Fruit fly (Drosophila melanogaster) whole organism: ENCODE measurements around the gene CG42749.

Source experiments
- CG8478 ChIP-seq: fragments of >200 bp; optimal IDR thresholded peaks from 2 replicates; lab custom pipeline; 2018; ENCODE audit warnings: inconsistent platforms
- Dll ChIP-seq: fragments of >200 bp; optimal IDR thresholded peaks from 2 replicates; lab custom pipeline; 2017
- EcR ChIP-seq, 2 experiments: fragments of >200 bp; optimal IDR thresholded peaks; 2 replicates each; lab custom pipeline; 2017; ENCODE audit warnings: missing biosample characterization in 2 of 2, missing genetic modification characterization in 2 of 2, missing genetic modification reagents in 2 of 2
- pan ChIP-seq: fragments of >200 bp; optimal IDR thresholded peaks from 2 replicates; lab custom pipeline; 2017
- psq ChIP-seq: fragments of >200 bp; optimal IDR thresholded peaks from 2 replicates; lab custom pipeline; 2017
- usp ChIP-seq: fragments of >200 bp; optimal IDR thresholded peaks from 2 replicates; lab custom pipeline; 2017; ENCODE audit warnings: missing biosample characterization, missing genetic modification characterization, mixed read lengths

CG42749 gene

DNA sequence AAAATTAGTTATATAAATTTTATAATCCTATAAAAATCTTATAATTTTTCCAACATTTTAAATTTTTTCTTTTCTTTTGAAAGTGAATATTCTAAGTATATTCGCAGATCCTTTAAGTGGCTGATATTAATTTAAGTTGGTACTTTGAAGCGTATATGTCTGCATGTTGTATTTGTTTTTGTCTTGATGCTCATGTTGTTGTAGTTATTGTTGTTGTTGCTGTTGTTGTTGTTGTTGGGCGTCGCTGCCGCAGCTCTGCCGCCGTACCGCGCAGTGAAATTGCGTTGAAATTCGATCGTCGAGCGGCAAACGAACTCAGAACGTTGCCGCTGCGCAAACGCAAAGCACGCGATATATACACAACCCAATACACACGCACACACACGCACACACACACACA lies at the start of gene CG42749:
Gene CG42749 (plus strand): TSS at position 301 of the 400 bp plus-strand sequence.
- TF ChIP-seq pan (no peak), CG8478 (no peak), Dll (lab: Kevin White, UChicago) (no peak), usp (GFP tag; lab: Kevin White, UChicago) (no peak), psq (lab: Kevin White, UChicago) (no peak), EcR (GFP tag; optimal IDR thresholded peaks at IDR 0.05; lab: Kevin White, UChicago) (no peak)

DNA sequence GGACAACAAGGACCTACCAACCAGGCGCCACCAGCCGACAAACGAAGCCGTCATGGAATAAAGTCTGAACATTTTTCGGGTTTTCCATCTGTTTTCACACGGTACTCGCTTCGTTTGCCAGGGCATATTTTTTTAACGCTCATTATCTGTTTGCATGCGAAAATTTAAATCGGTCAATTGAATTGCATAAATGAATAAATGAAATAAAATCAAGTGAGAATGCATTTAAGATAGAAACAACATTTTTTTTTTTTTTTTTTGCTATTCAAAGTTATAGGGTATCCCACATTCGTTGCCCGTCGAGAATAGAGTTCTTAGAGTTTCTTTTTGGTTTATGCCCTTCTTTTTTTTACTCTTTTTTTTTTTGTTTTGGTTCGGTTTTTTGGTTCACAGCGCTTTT lies 10.0 kb upstream of the CG42749 start:
- TF ChIP-seq usp (GFP tag; lab: Kevin White, UChicago), result no peak
- no peak for TF ChIP-seq CG8478
- TF ChIP-seq Dll (lab: Kevin White, UChicago), result no peak
- TF ChIP-seq psq (lab: Kevin White, UChicago), result no peak
- TF ChIP-seq EcR (GFP tag; optimal IDR thresholded peaks at IDR 0.05; lab: Kevin White, UChicago), result no peak
- TF ChIP-seq pan, result no peak

DNA sequence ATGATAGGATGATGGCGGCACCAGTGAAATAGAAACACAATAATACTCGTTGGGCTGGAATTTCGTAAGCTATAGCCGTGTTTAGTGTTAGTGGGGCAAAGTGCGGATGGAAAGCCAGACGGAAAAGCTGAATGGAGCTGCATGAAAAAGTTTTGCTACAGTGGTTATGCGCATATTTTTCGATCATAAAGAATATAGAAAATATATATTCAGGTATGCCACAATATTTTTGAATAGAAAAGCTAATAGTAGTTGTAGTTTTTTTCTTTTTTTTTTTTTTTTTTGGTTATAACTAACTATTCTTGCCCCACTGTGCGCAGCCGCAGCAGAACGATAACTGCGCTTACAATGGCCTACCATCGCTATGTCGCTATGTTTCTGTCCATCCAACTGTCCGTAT lies 9.4 kb upstream of the CG42749 start:
- TF ChIP-seq EcR (GFP tag; optimal IDR thresholded peaks at IDR 0.05; lab: Kevin White, UChicago) (no peak), CG8478 (no peak), psq (lab: Kevin White, UChicago) (no peak), Dll (lab: Kevin White, UChicago) (no peak), usp (GFP tag; lab: Kevin White, UChicago) (no peak), pan (no peak)

DNA sequence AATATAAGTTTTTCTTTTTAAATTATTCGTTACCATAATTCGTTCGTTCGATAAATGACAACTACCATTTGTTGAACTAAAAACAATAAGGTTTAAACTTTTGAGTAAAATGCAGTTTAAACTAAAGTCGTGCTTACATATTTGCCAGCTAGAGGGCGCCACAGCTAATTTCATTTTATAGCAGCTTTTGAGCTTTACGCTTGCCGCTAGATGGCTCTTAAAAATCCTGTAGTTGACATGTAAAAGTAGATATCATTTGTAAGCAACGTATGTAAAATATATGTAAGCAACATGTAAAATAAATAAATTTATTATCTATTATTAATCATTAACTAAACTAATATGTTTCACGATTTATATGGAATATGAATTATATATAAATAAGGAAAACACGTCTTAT lies 6.2 kb upstream of the CG42749 start:
- no peak for TF ChIP-seq pan
- TF ChIP-seq psq (lab: Kevin White, UChicago), result no peak
- TF ChIP-seq CG8478, result no peak
- no peak for TF ChIP-seq usp (GFP tag; lab: Kevin White, UChicago)
- no peak for TF ChIP-seq EcR (GFP tag; optimal IDR thresholded peaks at IDR 0.05; lab: Kevin White, UChicago)

DNA sequence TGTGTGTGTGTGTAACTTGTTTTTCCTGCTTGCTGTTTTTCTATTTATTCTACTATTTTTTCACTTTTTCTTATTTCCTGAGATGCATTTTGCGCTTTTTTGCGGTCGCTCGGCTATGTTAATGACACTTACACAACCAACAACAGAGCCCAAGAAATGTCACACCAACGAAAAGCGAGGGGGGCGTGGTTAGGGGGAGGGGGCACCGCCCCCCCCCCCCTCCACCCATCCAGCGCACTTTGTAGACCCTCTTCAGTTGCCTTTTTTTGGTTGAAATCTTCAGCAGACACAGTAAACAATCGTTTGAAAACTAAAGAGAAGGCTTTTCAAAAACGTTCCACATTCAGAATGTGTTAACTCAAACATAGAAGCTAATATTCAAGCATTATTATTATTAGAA lies 2.7 kb upstream of the CG42749 start:
- no peak for TF ChIP-seq pan
- no peak for TF ChIP-seq psq (lab: Kevin White, UChicago)
- no peak for TF ChIP-seq EcR (GFP tag; optimal IDR thresholded peaks at IDR 0.05; lab: Kevin White, UChicago)
- TF ChIP-seq CG8478, result no peak
- TF ChIP-seq Dll (lab: Kevin White, UChicago), result no peak
- no peak for TF ChIP-seq usp (GFP tag; lab: Kevin White, UChicago)

DNA sequence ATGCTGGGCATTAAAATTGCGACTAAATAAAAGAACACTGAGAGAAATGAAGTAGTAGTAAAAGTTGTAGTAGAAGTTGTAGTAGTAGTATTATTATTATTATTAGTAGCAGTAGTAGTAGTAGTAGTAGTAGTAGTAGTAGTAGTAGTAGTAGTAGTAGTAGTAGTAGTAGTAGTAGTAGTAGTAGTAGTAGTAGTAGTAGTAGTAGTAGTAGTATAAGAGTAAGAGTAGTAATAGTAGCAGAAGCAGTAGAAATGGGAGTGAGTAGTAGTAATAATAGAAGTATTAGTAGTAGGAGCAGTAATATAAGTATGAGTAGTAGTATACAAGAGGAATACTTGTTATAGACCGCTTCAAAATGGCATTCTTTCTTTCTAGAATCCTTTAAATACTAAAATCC lies 4.1 kb downstream of the CG42749 start:
- no peak for TF ChIP-seq pan
- TF ChIP-seq Dll (lab: Kevin White, UChicago), result no peak
- TF ChIP-seq psq (lab: Kevin White, UChicago), result no peak
- TF ChIP-seq usp (GFP tag; lab: Kevin White, UChicago), result no peak
- TF ChIP-seq EcR (GFP tag; optimal IDR thresholded peaks at IDR 0.05; lab: Kevin White, UChicago), result no peak
- no peak for TF ChIP-seq CG8478

DNA sequence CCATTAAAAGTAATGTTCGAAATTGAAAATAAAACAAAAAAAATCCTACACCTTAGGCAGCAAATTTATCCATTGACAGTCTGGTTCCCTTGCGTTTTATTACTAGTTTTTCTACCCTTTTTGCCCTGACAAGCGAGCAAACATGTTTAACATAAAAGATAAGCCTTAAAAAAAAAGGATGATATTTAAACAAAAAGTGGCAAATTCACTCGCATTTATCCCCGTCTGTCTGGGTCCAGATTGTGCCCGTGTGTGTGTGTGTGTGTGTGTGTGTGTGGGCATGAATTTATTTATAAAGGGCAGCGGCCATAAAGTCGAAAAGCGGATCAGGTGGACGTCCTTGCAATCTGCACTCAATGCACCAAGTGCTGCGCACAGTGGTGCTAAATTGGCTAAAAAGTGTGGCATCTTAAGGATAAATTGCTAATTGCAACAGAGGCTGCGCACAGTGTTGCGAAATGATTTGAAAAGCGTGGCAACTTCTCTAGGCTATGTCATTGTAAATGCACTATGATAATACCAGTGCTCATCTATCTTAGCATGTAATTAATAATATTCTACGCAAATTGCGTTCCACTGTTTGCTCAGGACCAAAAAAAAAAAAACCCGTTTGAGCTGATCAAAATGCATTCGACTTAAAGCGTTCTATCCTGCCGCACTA lies 4.9 kb downstream of the CG42749 start:
- TF ChIP-seq usp (GFP tag; lab: Kevin White, UChicago) (no peak), pan (no peak), Dll (lab: Kevin White, UChicago) (no peak)

DNA sequence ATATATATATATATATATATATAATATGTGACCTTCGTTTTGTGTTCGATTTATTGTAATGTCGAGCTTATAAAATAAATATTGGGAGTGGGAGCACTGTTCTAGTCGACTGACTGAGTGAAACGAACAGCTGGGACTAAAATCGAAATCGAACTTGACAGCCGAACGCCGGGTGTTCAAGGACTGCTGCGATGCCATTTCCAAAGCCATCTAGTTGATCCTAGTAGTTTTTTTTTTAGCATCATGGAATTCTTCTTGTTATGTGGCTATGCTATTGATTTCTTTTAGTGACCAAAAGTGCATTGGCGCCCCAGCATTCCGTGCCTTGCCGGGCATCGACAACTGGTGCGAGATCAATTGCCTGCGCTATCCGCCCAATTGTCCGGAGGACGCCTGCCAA lies 9.7 kb downstream of the CG42749 start, which contains the start of gene CG3323:
Gene CG3323 (minus strand): TSS at position 101 of the 400 bp plus-strand sequence.
- TF ChIP-seq Dll (lab: Kevin White, UChicago) (no peak), CG8478 (no peak), pan (no peak), usp (GFP tag; lab: Kevin White, UChicago) (no peak), psq (lab: Kevin White, UChicago) (no peak), EcR (GFP tag; optimal IDR thresholded peaks at IDR 0.05; lab: Kevin White, UChicago) (no peak)

DNA sequence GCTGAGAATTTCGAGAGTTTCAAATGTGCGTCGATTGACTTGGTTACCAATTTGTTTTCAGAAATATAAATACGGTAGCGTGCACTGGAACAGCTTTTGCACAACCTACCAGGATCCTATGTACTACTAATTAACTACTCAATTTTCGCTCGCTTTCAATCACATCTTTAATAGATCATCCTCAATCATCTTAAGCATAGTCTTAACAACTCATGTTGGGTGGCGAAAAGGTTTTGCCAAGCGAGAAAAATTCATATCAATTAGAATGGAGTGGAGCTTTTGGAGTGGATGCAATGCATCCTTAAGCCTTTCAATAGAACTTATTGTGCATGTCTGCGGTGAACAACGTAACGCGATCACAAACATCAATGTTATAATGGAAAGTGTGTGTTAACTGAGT lies 11.5 kb downstream of the CG42749 start, which contains the start of gene CG17764:
Gene CG17764 (minus strand): TSS at position 101 of the 400 bp plus-strand sequence.
- TF ChIP-seq pan, result no peak
- TF ChIP-seq usp (GFP tag; lab: Kevin White, UChicago), result no peak

DNA sequence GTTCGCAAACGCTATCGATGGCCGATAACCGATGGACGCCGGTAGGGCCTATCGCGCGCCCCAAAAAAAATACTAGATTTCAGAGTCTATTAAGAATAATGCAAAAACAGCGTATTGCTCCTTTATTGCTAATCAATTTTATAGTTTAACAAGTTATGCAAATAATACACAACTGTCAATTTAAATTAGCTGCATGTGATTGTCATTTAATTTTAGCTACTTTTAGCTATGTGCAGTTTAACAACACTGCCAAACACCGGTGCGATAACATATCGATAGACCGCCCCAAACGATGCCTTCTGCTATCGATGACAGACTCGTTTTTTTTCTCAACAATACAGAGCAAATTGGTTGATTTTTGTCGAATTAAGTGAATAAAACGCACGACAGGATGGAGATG lies 13.1 kb downstream of the CG42749 start, which contains the start of the genes Cdk7 and snf:
Gene Cdk7 (minus strand): TSS at position 21 of the 400 bp plus-strand sequence.
Gene snf (plus strand): TSS at position 280 of the 400 bp plus-strand sequence.
- no peak for TF ChIP-seq CG8478
- no peak for TF ChIP-seq Dll (lab: Kevin White, UChicago)

DNA sequence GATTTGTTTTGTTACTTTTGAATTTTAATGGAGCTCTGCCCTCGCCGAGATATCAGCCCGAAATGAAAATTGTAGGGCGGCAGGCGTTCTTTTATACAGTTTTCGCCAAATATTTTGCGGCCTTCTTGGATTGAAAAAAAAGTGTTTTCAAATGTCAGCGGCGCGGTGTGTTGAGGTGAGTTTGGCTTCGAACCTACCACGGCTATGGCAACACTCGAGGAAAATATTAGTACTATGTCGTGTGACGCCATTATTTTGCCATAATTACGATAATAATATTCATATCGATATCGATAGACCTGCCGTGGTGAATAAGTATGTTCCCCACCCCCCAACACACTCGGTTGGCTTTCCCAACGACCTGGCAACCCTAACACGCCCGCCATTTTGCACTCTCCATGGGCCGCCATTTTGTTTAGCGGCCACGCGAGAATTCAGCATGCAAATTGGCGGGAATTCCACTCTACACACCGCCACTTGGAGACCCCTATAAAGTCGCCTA lies 16.0 kb downstream of the CG42749 start, which contains the start of the genes TrxT and dhd:
Gene TrxT (minus strand): TSS at position 51 of the 502 bp plus-strand sequence.
Gene dhd (plus strand): TSS at position 334 of the 502 bp plus-strand sequence.
- no peak for TF ChIP-seq CG8478
- TF ChIP-seq psq (lab: Kevin White, UChicago), result no peak
- no peak for TF ChIP-seq EcR (GFP tag; optimal IDR thresholded peaks at IDR 0.05; lab: Kevin White, UChicago)
- no peak for TF ChIP-seq usp (GFP tag; lab: Kevin White, UChicago)
- no peak for TF ChIP-seq Dll (lab: Kevin White, UChicago)
- TF ChIP-seq pan, result no peak

DNA sequence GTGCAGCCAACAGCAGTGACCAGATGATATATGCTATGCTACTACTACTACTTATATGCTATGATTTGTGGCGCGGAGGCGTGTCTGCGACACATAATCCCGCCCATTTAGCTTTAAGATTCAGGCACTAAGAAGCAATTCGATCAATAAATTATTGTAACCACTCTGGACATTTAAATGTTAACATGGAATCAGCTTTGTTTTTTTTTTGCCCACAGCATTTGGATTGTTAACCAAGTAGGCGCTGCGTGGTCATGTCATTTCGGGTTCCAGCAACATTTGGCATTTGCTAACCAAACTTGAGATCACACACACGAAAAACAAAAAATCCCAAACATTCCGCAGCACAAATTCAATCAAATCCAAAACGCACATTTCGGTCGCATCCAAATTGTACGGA lies 17.1 kb downstream of the CG42749 start, which contains the start of gene CG4198:
Gene CG4198 (plus strand): TSS at position 301 of the 400 bp plus-strand sequence.
- TF ChIP-seq pan (no peak), CG8478 (no peak), usp (GFP tag; lab: Kevin White, UChicago) (no peak), Dll (lab: Kevin White, UChicago) (no peak), psq (lab: Kevin White, UChicago) (no peak), EcR (GFP tag; optimal IDR thresholded peaks at IDR 0.05; lab: Kevin White, UChicago) (no peak)
